Worm (Caenorhabditis elegans) whole organism, L3 larva: ENCODE data around the gene hgrs-1.

Experiments
- fos-1 ChIP-seq: fragments of 150-350 bp; optimal IDR thresholded peaks from 2 replicates; lab custom pipeline; 2014; ENCODE audit warnings: missing biosample characterization, missing genetic modification characterization
- nfya-1 ChIP-seq: sonication (generic microtip); optimal IDR thresholded peaks from 2 replicates; lab custom pipeline; 2017; ENCODE audit warnings: missing genetic modification characterization, mild to moderate bottlenecking, missing compliant biosample characterization, antibody characterized with exemption, moderate library complexity; ENCODE audit not compliant: insufficient read depth
- nhr-28 ChIP-seq: fragments of 150-350 bp; optimal IDR thresholded peaks from 2 replicates; lab custom pipeline; 2014; ENCODE audit warnings: missing biosample characterization, missing genetic modification characterization
- skn-1 ChIP-seq: fragments of 150-350 bp; optimal IDR thresholded peaks from 2 replicates; lab custom pipeline; 2014; ENCODE audit warnings: missing biosample characterization, missing genetic modification characterization

- TF ChIP-seq skn-1 (no peak), fos-1 (tag; lab: Kevin White, UChicago) (no peak), nhr-28 (tag; lab: Kevin White, UChicago) (no peak), nfya-1 (tag; lab: Kevin White, UChicago) (peak; percentile 85)
These were observed 22.5 kb downstream of the hgrs-1 start for ce11 chrIV:8183313-8183712.
